Worm (Caenorhabditis elegans) whole organism, late embryonic: ENCODE data around the gene srw-3.

Experiments used
- C08G9.2 ChIP-seq: sonication (generic microtip); optimal IDR thresholded peaks from 2 replicates; lab custom pipeline; 2016; ENCODE audit warnings: mild to moderate bottlenecking, missing genetic modification characterization, moderate library complexity, missing compliant biosample characterization
- K02D7.2 ChIP-seq: sonication (generic microtip); optimal IDR thresholded peaks from 2 replicates; lab custom pipeline; 2017; ENCODE audit warnings: mild to moderate bottlenecking, missing genetic modification characterization, missing compliant biosample characterization
- T23F11.4 ChIP-seq: fragments of 200-800 bp; sonication (Bioruptor generic); optimal IDR thresholded peaks from 2 replicates; lab custom pipeline; 2018; ENCODE audit warnings: mild to moderate bottlenecking, missing genetic modification characterization, missing compliant biosample characterization
- Y22D7AL.16 ChIP-seq: sonication (generic microtip); optimal IDR thresholded peaks from 2 replicates; lab custom pipeline; 2016; ENCODE audit warnings: missing genetic modification characterization, missing compliant biosample characterization
- ahr-1 ChIP-seq: sonication (generic microtip); optimal IDR thresholded peaks from 2 replicates; lab custom pipeline; 2016; ENCODE audit warnings: missing genetic modification characterization, missing compliant biosample characterization
- ceh-14 ChIP-seq: sonication (generic microtip); optimal IDR thresholded peaks from 2 replicates; lab custom pipeline; 2016; ENCODE audit warnings: missing genotype, missing genetic modification characterization, missing compliant biosample characterization
- ceh-18 ChIP-seq: sonication (generic microtip); optimal IDR thresholded peaks from 2 replicates; lab custom pipeline; 2016; ENCODE audit warnings: missing genetic modification characterization, missing compliant biosample characterization
- ceh-19 ChIP-seq: fragments of 200-800 bp; sonication (Bioruptor generic); optimal IDR thresholded peaks from 2 replicates; lab custom pipeline; 2018; ENCODE audit warnings: mild to moderate bottlenecking, missing genetic modification characterization, missing compliant biosample characterization
- ceh-2 ChIP-seq: sonication (generic microtip); optimal IDR thresholded peaks from 2 replicates; lab custom pipeline; 2016; ENCODE audit warnings: missing genotype, missing genetic modification characterization, missing compliant biosample characterization
- ceh-31 ChIP-seq: sonication (generic microtip); optimal IDR thresholded peaks from 2 replicates; lab custom pipeline; 2016; ENCODE audit warnings: missing genetic modification characterization, missing compliant biosample characterization
- ceh-34 ChIP-seq: sonication (generic microtip); optimal IDR thresholded peaks from 2 replicates; lab custom pipeline; 2016; ENCODE audit warnings: mild to moderate bottlenecking, missing genetic modification characterization, missing compliant biosample characterization
- ceh-45 ChIP-seq: fragments of 200-800 bp; sonication (Bioruptor generic); IDR thresholded peaks from 2 replicates; pipeline ENCODE4 v1.3.6; 2022; ENCODE audit warnings: missing genetic modification reagents, missing genetic modification characterization, missing compliant biosample characterization
- ceh-9 ChIP-seq: sonication (generic microtip); optimal IDR thresholded peaks from 2 replicates; lab custom pipeline; 2016; ENCODE audit warnings: mild to moderate bottlenecking, missing genetic modification characterization, inconsistent platforms, missing compliant biosample characterization
- dve-1 ChIP-seq: sonication (generic microtip); optimal IDR thresholded peaks from 2 replicates; lab custom pipeline; 2017; ENCODE audit warnings: antibody characterized with exemption, mild to moderate bottlenecking, missing genetic modification characterization, missing compliant biosample characterization
- ets-4 ChIP-seq: sonication (generic microtip); optimal IDR thresholded peaks from 2 replicates; lab custom pipeline; 2016; ENCODE audit warnings: missing genetic modification characterization, missing compliant biosample characterization
- fax-1 ChIP-seq: sonication (generic microtip); optimal IDR thresholded peaks from 2 replicates; lab custom pipeline; 2016; ENCODE audit warnings: missing genotype, missing genetic modification characterization, missing compliant biosample characterization
- fkh-10 ChIP-seq: fragments of 150-350 bp; optimal IDR thresholded peaks from 2 replicates; lab custom pipeline; 2014; ENCODE audit warnings: missing biosample characterization, missing genetic modification reagents, missing genetic modification characterization
- fkh-6 ChIP-seq: sonication (generic microtip); optimal IDR thresholded peaks from 2 replicates; lab custom pipeline; 2016; ENCODE audit warnings: missing genetic modification characterization, missing compliant biosample characterization
- gmeb-2 ChIP-seq: sonication (generic microtip); optimal IDR thresholded peaks from 2 replicates; lab custom pipeline; 2016; ENCODE audit warnings: missing genetic modification characterization, inconsistent platforms, missing compliant biosample characterization
- hlh-13 ChIP-seq: fragments of 200-800 bp; sonication (Bioruptor generic); optimal IDR thresholded peaks from 2 replicates; lab custom pipeline; 2018; ENCODE audit warnings: mild to moderate bottlenecking, missing genetic modification characterization, missing compliant biosample characterization
- hlh-30 ChIP-seq: sonication (generic microtip); optimal IDR thresholded peaks from 2 replicates; lab custom pipeline; 2017; ENCODE audit warnings: antibody characterized with exemption, missing genetic modification characterization, missing compliant biosample characterization; ENCODE audit not compliant: insufficient read depth
- hlh-6 ChIP-seq: sonication (generic microtip); optimal IDR thresholded peaks from 2 replicates; lab custom pipeline; 2016; ENCODE audit warnings: missing genotype, missing genetic modification characterization, missing compliant biosample characterization
- nfya-1 ChIP-seq: sonication (generic microtip); optimal IDR thresholded peaks from 2 replicates; lab custom pipeline; 2017; ENCODE audit warnings: missing genetic modification characterization, mild to moderate bottlenecking, missing compliant biosample characterization, antibody characterized with exemption, moderate library complexity
- nhr-11 ChIP-seq: fragments of 150-350 bp; optimal IDR thresholded peaks from 2 replicates; lab custom pipeline; 2014; ENCODE audit warnings: missing biosample characterization, missing genetic modification characterization
- nhr-232 ChIP-seq: sonication (generic microtip); optimal IDR thresholded peaks from 2 replicates; lab custom pipeline; 2016; ENCODE audit warnings: missing genetic modification characterization, missing compliant biosample characterization
- pag-3 ChIP-seq: sonication (generic microtip); optimal IDR thresholded peaks from 2 replicates; lab custom pipeline; 2016; ENCODE audit warnings: missing compliant biosample characterization, missing genetic modification characterization, borderline replicate concordance
- pqm-1 ChIP-seq: sonication (generic microtip); optimal IDR thresholded peaks from 2 replicates; lab custom pipeline; 2016; ENCODE audit warnings: missing genetic modification characterization, missing compliant biosample characterization
- ref-2 ChIP-seq: sonication (generic microtip); optimal IDR thresholded peaks from 2 replicates; lab custom pipeline; 2016; ENCODE audit warnings: missing genetic modification characterization, missing compliant biosample characterization
- rnt-1 ChIP-seq: sonication (generic microtip); optimal IDR thresholded peaks from 2 replicates; lab custom pipeline; 2016; ENCODE audit warnings: missing genetic modification characterization, missing compliant biosample characterization
- sdc-2 ChIP-seq: sonication (generic microtip); optimal IDR thresholded peaks from 2 replicates; lab custom pipeline; 2016; ENCODE audit warnings: missing genotype, missing genetic modification characterization, missing compliant biosample characterization
- sox-4 ChIP-seq: sonication (generic microtip); optimal IDR thresholded peaks from 2 replicates; lab custom pipeline; 2017; ENCODE audit warnings: mild to moderate bottlenecking, missing genetic modification characterization, inconsistent platforms, missing compliant biosample characterization
- tbx-2 ChIP-seq: sonication (generic microtip); optimal IDR thresholded peaks from 2 replicates; lab custom pipeline; 2016; ENCODE audit warnings: missing genetic modification characterization, missing compliant biosample characterization
- tbx-7 ChIP-seq: sonication (generic microtip); optimal IDR thresholded peaks from 2 replicates; lab custom pipeline; 2016; ENCODE audit warnings: missing genotype, missing genetic modification characterization, missing compliant biosample characterization
- unc-42 ChIP-seq: sonication (generic microtip); optimal IDR thresholded peaks from 2 replicates; lab custom pipeline; 2016; ENCODE audit warnings: missing genotype, missing genetic modification characterization, missing compliant biosample characterization
- unc-55 ChIP-seq: sonication (generic microtip); optimal IDR thresholded peaks from 2 replicates; lab custom pipeline; 2017; ENCODE audit warnings: missing biosample characterization, missing genetic modification reagents, missing genetic modification characterization

Gene srw-3

ce11 chrV:7733240-7733765 is 27.9 kb downstream of the srw-3 start:
- TF ChIP-seq fax-1 (tag; lab: Kevin White, UChicago): no peak

- TF ChIP-seq unc-55 (GFP tag; lab: Kevin White, UChicago) (peak; percentile 44), ets-4 (tag; lab: Kevin White, UChicago) (peak; percentile 11), ceh-9 (tag; lab: Kevin White, UChicago) (no peak), ceh-19 (no peak), hlh-30 (tag; lab: Kevin White, UChicago) (peak; percentile 10), ceh-31 (tag; lab: Kevin White, UChicago) (peak; percentile 29), ceh-18 (tag; lab: Kevin White, UChicago) (peak; percentile 53), ref-2 (tag; lab: Kevin White, UChicago) (peak; percentile 51), unc-42 (tag; lab: Kevin White, UChicago) (peak; percentile 68), tbx-2 (tag; lab: Kevin White, UChicago) (no peak), ceh-45 (GFP tag; lab: Robert Waterston, UW) (no peak), ceh-34 (tag; lab: Kevin White, UChicago) (peak; percentile 18), C08G9.2 (tag; lab: Kevin White, UChicago) (no peak), rnt-1 (peak; percentile 24), nfya-1 (peak; percentile 74), fkh-6 (tag; lab: Kevin White, UChicago) (no peak)
Observed at ce11 chrV:7734909-7735308, 29.5 kb downstream of the srw-3 start, which contains the start of gene clic-1. TSS of gene clic-1 (minus strand) at chrV:7734911.

- no peak for TF ChIP-seq tbx-2 (tag; lab: Kevin White, UChicago)
- no peak for TF ChIP-seq ceh-19
- TF ChIP-seq ref-2 (tag; lab: Kevin White, UChicago): no peak
- TF ChIP-seq tbx-7 (tag; lab: Kevin White, UChicago): no peak
- TF ChIP-seq Y22D7AL.16 (tag; lab: Kevin White, UChicago): no peak
- TF ChIP-seq hlh-6: no peak
- TF ChIP-seq hlh-30 (tag; lab: Kevin White, UChicago): no peak
- TF ChIP-seq ceh-2: no peak
- TF ChIP-seq ceh-9 (tag; lab: Kevin White, UChicago): no peak
- TF ChIP-seq sox-4 (tag; lab: Kevin White, UChicago): no peak
- no peak for TF ChIP-seq gmeb-2
- TF ChIP-seq nhr-232 (tag; lab: Kevin White, UChicago): no peak
- TF ChIP-seq ceh-31 (tag; lab: Kevin White, UChicago): no peak
- no peak for TF ChIP-seq nhr-11 (tag; lab: Kevin White, UChicago)
Observed at ce11 chrV:7735319-7735718, 29.9 kb downstream of the srw-3 start, which contains the start of gene srr-10. TSS of gene srr-10 (plus strand) at chrV:7735619.

- no peak for TF ChIP-seq fkh-6 (tag; lab: Kevin White, UChicago)
- no peak for TF ChIP-seq K02D7.2
- no peak for TF ChIP-seq ceh-9 (tag; lab: Kevin White, UChicago)
- no peak for TF ChIP-seq fkh-10 (GFP tag; lab: Kevin White, UChicago)
- no peak for TF ChIP-seq hlh-13
- no peak for TF ChIP-seq unc-55 (GFP tag; lab: Kevin White, UChicago)
- TF ChIP-seq dve-1 (tag; lab: Kevin White, UChicago): no peak
- TF ChIP-seq pqm-1: no peak
- TF ChIP-seq fax-1 (tag; lab: Kevin White, UChicago): no peak
- TF ChIP-seq T23F11.4 (GFP tag; lab: Kevin White, UChicago): no peak
- no peak for TF ChIP-seq ahr-1
- TF ChIP-seq C08G9.2 (tag; lab: Kevin White, UChicago): no peak
- no peak for TF ChIP-seq Y22D7AL.16 (tag; lab: Kevin White, UChicago)
- no peak for TF ChIP-seq pag-3 (tag; lab: Kevin White, UChicago)
- TF ChIP-seq ceh-14 (tag; lab: Kevin White, UChicago): no peak
- TF ChIP-seq sdc-2 (tag; lab: Kevin White, UChicago): no peak
Observed at ce11 chrV:7737710-7738109, 32.3 kb downstream of the srw-3 start, which contains the start of gene srr-9. TSS of gene srr-9 (plus strand) at chrV:7738010.
